Worm (Caenorhabditis elegans): ENCODE measurements around the gene lin-66.
A peak's percentile ranks its signal among the peaks of the same experiment; 100 is the strongest.

The lin-66 gene

DNA sequence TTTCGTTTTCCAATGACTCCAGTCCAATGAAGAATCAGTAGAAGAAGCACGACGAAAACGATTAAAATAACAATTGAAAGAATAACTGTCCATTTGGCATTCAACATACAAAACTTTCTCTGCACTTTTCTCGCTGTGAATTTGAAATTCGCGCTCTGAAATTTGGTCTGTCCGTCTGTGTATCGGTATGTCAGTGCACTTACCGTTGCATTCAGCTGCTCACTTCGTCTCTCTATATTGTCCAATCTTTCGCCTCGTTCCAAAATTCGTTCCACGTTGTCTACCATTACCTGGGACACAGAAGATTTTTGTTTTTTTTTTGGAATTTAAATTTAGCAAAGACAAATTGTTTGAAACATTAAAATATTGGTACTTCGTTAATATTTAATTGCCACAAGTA is 27.4 kb upstream of the lin-66 start:
- no peak for TF ChIP-seq nhr-23 (tag; optimal IDR thresholded peaks at IDR 0.05)
- no peak for TF ChIP-seq nfya-1 (tag; optimal IDR thresholded peaks at IDR 0.05; ENCODE audit: insufficient read depth)
- TF ChIP-seq nhr-76 (tag; optimal IDR thresholded peaks at IDR 0.05), result no peak
- no peak for TF ChIP-seq hmg-11 (tag; optimal IDR thresholded peaks at IDR 0.05)
- no peak for TF ChIP-seq aly-2 (tag; optimal IDR thresholded peaks at IDR 0.05)
- no peak for TF ChIP-seq elt-2 (tag; optimal IDR thresholded peaks at IDR 0.05)
- TF ChIP-seq nhr-67 (tag; optimal IDR thresholded peaks at IDR 0.05), result no peak
- TF ChIP-seq R02D3.7 (tag; optimal IDR thresholded peaks at IDR 0.05), result no peak
- no peak for TF ChIP-seq ceh-82 (tag; optimal IDR thresholded peaks at IDR 0.05)
- no peak for TF ChIP-seq nhr-11 (tag; optimal IDR thresholded peaks at IDR 0.05)
- no peak for TF ChIP-seq ceh-9 (tag; optimal IDR thresholded peaks at IDR 0.05)
- TF ChIP-seq ztf-4 (tag; optimal IDR thresholded peaks at IDR 0.05), result no peak
- no peak for TF ChIP-seq lin-39 (tag; optimal IDR thresholded peaks at IDR 0.05)
- no peak for TF ChIP-seq daf-12 (tag; optimal IDR thresholded peaks at IDR 0.05)
- no peak for TF ChIP-seq nhr-25 (tag; optimal IDR thresholded peaks at IDR 0.05)
- TF ChIP-seq egl-27 (tag; optimal IDR thresholded peaks at IDR 0.05), result no peak
- no peak for TF ChIP-seq fkh-10 (GFP tag; optimal IDR thresholded peaks at IDR 0.05)
- TF ChIP-seq unc-62 (GFP tag; optimal IDR thresholded peaks at IDR 0.05), result no peak
- no peak for TF ChIP-seq sea-2 (GFP tag; optimal IDR thresholded peaks at IDR 0.05)
- no peak for TF ChIP-seq elt-1 (tag; optimal IDR thresholded peaks at IDR 0.05)

DNA sequence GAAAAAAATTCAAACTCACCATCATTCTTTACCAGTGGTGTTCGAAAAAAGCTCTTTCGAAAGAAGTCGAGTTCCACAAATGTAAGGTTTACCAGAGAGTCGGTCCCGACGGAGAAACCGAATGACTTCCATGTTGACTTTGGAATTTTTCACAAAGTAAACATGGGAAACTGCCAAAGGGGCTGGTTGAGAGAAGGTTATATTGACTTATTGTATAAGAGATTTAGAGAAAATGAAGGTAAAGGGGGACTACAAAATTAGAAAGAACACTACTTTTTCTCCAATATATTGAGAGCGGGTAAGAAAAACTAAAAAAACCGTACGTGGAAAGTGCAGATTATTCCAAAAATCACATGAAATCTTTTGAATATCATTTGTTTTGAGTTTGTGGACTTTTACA is 22.7 kb upstream of the lin-66 start, which contains the start of gene vamp-8:
TSS of gene vamp-8 (minus strand) at position 25 of the 400 bp plus-strand sequence.
- TF ChIP-seq pha-4 (tag; optimal IDR thresholded peaks at IDR 0.05), result peak; percentile 100
- no peak for TF ChIP-seq nhr-11 (tag; optimal IDR thresholded peaks at IDR 0.05)

DNA sequence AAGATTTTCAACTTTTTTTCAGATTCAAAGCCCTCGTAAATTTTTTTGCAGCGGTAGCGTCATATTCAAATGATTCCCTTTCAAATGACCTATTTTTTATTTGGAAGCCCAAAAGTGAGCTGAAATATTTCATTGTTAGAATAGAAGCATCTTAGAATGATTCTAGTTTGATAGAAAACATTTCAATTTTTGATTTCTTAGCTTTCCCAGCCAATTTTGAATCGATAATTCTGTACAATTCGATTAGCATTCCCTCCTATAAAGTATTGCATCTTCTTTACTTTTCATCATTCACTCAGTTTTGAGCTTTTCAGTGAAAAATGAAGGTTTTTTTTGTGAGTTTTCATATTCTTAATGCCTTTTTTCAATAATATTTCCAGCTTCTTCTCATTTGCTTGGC is 21.1 kb upstream of the lin-66 start, which contains the start of gene B0513.90:
TSS of gene B0513.90 (plus strand) at position 301 of the 400 bp plus-strand sequence.
- TF ChIP-seq nhr-43 (tag; optimal IDR thresholded peaks at IDR 0.05; ENCODE audit: poor library complexity, severe bottlenecking) (no peak), fkh-10 (GFP tag; optimal IDR thresholded peaks at IDR 0.05) (no peak), snpc-4 (tag; optimal IDR thresholded peaks at IDR 0.05) (no peak), lsy-12 (tag; optimal IDR thresholded peaks at IDR 0.05) (no peak)

DNA sequence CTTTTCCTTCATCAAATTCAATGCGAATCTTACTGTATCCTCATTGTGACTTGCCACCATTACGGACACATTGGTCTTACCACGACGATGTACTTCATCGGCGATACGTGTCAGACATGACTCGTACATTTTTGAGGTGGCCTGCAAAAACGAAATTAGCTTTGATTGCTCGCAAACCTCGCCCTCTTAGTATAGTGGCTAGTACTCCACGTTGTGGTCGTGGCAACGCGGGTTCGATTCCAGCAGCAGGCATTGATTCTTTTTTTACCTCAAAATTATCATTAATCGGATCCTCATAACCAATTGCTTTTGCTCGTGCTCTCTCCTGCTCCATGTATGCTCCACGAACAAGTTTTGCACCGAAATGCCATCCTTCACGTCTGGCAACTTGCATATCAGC is 17.8 kb upstream of the lin-66 start:
- TF ChIP-seq nhr-76 (tag; optimal IDR thresholded peaks at IDR 0.05), result no peak

DNA sequence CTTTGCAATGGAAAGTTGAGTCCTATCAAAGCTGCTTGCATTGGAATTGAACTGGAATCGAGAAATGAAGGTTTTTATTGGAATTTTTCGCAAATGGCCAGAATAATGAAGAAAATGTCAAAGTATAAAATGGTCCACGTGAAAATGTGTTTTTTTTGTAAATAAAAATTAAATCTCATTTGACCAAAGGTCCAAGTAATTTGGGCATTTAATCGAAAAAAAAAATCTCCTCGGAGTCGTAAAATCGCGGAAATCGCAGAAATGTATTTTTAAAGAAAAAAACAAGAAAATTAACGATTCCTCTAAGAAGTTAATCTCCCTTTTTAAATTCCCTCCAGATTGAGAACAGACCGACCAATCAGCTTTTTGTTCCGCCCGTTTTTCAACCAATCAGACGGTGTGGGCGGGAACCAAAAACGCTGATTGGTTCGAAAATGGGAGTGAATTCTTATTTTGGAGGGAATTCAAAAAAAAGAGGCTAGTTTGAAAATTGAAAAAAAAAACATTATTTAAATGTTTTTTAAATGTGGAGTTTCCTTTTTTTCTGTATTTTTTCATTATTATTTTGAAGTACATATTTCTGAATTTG is 11.2 kb upstream of the lin-66 start, which contains the start of gene prdh-1:
TSS of gene prdh-1 (minus strand) at position 51 of the 589 bp plus-strand sequence.
- no peak for TF ChIP-seq unc-62 (GFP tag; optimal IDR thresholded peaks at IDR 0.05)
- TF ChIP-seq R02D3.7 (tag; optimal IDR thresholded peaks at IDR 0.05), result no peak
- peak; percentile 85 for TF ChIP-seq nfya-1 (tag; optimal IDR thresholded peaks at IDR 0.05; ENCODE audit: insufficient read depth)

DNA sequence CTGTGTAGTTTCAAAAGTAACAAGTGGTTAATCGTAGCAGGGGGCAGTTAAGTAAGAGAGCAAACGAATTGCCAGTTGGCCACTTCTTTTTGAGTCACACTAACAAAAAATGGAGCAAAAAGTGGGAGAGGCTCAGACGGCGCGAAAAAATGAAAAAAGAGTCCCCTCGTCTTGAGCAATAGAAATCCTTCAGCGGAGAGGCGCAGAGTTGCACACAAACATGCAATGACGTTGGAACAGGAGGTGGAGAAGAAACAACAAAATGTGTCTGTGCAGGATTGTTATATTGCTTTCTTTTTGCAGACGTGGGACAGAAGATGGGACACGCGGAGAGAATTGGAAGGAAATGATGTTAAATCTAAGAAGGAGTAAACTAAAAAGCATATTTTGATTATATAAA is 10.2 kb upstream of the lin-66 start:
- TF ChIP-seq snpc-4 (tag; optimal IDR thresholded peaks at IDR 0.05) (peak; percentile 10), skn-1 (tag; optimal IDR thresholded peaks at IDR 0.05) (no peak), nfya-1 (tag; optimal IDR thresholded peaks at IDR 0.05; ENCODE audit: insufficient read depth) (peak; percentile 73), fkh-10 (GFP tag; optimal IDR thresholded peaks at IDR 0.05) (peak; percentile 50), egl-5 (tag; optimal IDR thresholded peaks at IDR 0.05) (peak; percentile 46), lin-15B (tag; optimal IDR thresholded peaks at IDR 0.05) (peak; percentile 50), pqm-1 (tag; optimal IDR thresholded peaks at IDR 0.05) (no peak), lin-39 (tag; optimal IDR thresholded peaks at IDR 0.05) (peak; percentile 92), jun-1 (tag; optimal IDR thresholded peaks at IDR 0.05) (no peak), mdl-1 (tag; optimal IDR thresholded peaks at IDR 0.05) (peak; percentile 21), pha-4 (tag; optimal IDR thresholded peaks at IDR 0.05) (peak; percentile 66), hmg-11 (tag; optimal IDR thresholded peaks at IDR 0.05) (peak; percentile 82)
